Worm (Caenorhabditis elegans): ENCODE data around the gene immp-2.
"Not testable (repeated sequence)": the region's sequence is repeated elsewhere in the genome, so short reads cannot be mapped to it uniquely, and the experiment has no call there.

immp-2 gene

DNA sequence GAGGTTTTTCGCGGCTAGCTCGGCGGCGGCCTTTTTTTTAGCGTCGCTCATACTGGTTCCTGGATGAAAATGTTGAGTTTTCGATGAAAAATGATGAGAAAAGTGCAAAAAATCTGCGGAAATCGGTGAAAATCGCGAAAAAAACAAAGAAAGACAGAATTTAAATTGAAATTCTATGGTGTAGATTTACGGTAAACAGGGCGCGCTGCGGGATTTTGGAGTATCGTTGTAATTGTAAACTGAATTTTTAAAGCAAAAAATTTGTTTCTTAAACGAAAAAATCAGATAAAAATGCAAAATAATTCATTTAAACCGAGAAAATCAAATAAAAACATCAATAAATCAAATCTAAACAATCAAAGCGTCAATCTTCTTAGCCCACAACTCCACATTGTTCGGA lies 49.1 kb upstream of the immp-2 start, which contains the start of gene dcap-1 (continued):
- TF ChIP-seq mdl-1 (tag; optimal IDR thresholded peaks at IDR 0.05) (no peak), grh-1 (GFP tag; IDR thresholded peaks at IDR 0.05) (no peak), swsn-7 (tag; optimal IDR thresholded peaks at IDR 0.05) (peak; percentile 31), Y116A8C.19 (tag; optimal IDR thresholded peaks at IDR 0.05; ENCODE audit: borderline replicate concordance) (no peak), elt-2 (tag; optimal IDR thresholded peaks at IDR 0.05) (no peak), nhr-71 (tag; optimal IDR thresholded peaks at IDR 0.05) (no peak), dpl-1 (GFP tag; optimal IDR thresholded peaks at IDR 0.05) (peak; percentile 26 to 62 (median 47)), skn-1 (tag; optimal IDR thresholded peaks at IDR 0.05) (no peak), nhr-12 (tag; optimal IDR thresholded peaks at IDR 0.05) (no peak), ces-1 (GFP tag; optimal IDR thresholded peaks at IDR 0.05) (no peak), sox-4 (tag; optimal IDR thresholded peaks at IDR 0.05) (no peak), irx-1 (tag; optimal IDR thresholded peaks at IDR 0.05) (no peak), aha-1 (tag; optimal IDR thresholded peaks at IDR 0.05) (no peak), sptf-1 (tag; optimal IDR thresholded peaks at IDR 0.05) (no peak), egl-13 (tag; optimal IDR thresholded peaks at IDR 0.05) (no peak), nhr-11 (tag; optimal IDR thresholded peaks at IDR 0.05) (no peak), zip-4 (GFP tag; optimal IDR thresholded peaks at IDR 0.05) (no peak), lir-3 (tag; optimal IDR thresholded peaks at IDR 0.05; ENCODE audit: poor library complexity) (no peak), unc-30 (tag; optimal IDR thresholded peaks at IDR 0.05) (no peak), nhr-84 (tag; optimal IDR thresholded peaks at IDR 0.05) (no peak), fkh-10 (GFP tag; optimal IDR thresholded peaks at IDR 0.05) (no peak), ama-1 (optimal IDR thresholded peaks at IDR 0.05) (no peak), C04F5.9 (tag; optimal IDR thresholded peaks at IDR 0.05) (peak; percentile 45), snpc-4 (tag; optimal IDR thresholded peaks at IDR 0.05) (peak; percentile 19), unc-98 (GFP tag; IDR thresholded peaks at IDR 0.05) (no peak), efl-3 (GFP tag; optimal IDR thresholded peaks at IDR 0.05) (no peak), ceh-8 (GFP tag; optimal IDR thresholded peaks at IDR 0.05) (no peak), unc-130 (tag; optimal IDR thresholded peaks at IDR 0.05) (no peak), rnt-1 (tag; optimal IDR thresholded peaks at IDR 0.05) (peak; percentile 6), unc-62 (GFP tag; optimal IDR thresholded peaks at IDR 0.05) (no peak), blmp-1 (tag; optimal IDR thresholded peaks at IDR 0.05) (peak; percentile 21), fkh-8 (tag; optimal IDR thresholded peaks at IDR 0.05) (no peak), aly-2 (tag; optimal IDR thresholded peaks at IDR 0.05) (peak; percentile 7), mab-9 (GFP tag; IDR thresholded peaks at IDR 0.05) (no peak), unc-86 (tag; optimal IDR thresholded peaks at IDR 0.05) (no peak)

DNA sequence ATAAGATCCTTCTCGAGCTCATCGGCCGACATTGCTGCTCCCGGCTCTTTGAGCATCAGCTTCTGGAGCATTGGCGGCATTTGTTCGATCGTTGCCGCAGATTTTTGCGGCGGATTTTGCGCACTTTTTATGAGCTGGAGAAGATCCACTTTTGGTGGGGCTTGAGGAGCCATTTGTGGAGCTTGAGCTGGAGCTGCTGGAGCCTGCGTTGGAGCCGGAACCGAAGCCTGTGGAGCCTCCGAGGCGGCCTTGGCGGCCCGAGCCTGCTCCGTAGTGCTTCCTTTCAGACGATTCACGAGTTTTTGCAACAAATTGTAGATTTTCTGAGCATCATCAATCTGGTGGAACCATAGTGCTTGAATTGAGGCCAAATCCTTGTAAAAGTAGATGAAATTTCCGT lies 48.3 kb upstream of the immp-2 start:
- TF ChIP-seq mef-2 (tag; optimal IDR thresholded peaks at IDR 0.05) (no peak), C16A3.4 (tag; optimal IDR thresholded peaks at IDR 0.05) (no peak), ceh-82 (tag; optimal IDR thresholded peaks at IDR 0.05) (no peak), ceh-63 (GFP tag; optimal IDR thresholded peaks at IDR 0.05) (no peak), jun-1 (tag; optimal IDR thresholded peaks at IDR 0.05) (no peak), efl-1 (optimal IDR thresholded peaks at IDR 0.05) (no peak), efl-1 (GFP tag; optimal IDR thresholded peaks at IDR 0.05 in 1 of 2) (peak in 1 of 2 experiments; percentile 10), nhr-76 (tag; optimal IDR thresholded peaks at IDR 0.05) (no peak), ama-1 (optimal IDR thresholded peaks at IDR 0.05) (no peak)

DNA sequence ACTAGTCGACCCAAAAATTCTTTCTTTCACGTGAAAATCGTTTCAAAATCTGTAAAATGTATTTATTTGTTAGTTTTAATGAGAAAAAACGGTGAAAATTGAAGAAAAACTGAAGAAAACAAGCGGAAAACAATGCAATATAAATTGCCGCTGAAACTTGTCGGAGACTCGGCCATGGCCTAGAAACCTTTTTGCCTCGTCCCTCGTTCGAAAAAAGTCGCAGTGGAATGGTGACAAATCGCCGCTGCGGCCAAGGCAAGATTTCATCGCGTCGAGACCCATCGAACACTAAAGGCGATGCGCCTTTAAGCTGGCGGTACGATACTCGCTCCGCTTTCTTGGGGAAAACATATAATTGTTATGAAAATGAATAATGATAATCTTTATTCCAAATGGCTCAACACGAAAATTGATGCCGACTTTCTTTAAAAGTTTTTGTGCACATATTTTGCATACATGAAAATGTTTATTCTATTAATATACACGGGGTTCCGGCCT lies 46.0 kb upstream of the immp-2 start, which contains the start of gene Y55F3AM.21:
Gene Y55F3AM.21 (minus strand): TSS at position 51 of the 498 bp plus-strand sequence.
- not testable (repeated sequence) for TF ChIP-seq skn-1 (tag; optimal IDR thresholded peaks at IDR 0.05); Y116A8C.19 (tag; optimal IDR thresholded peaks at IDR 0.05; ENCODE audit: borderline replicate concordance); tlp-1 (tag; optimal IDR thresholded peaks at IDR 0.05)

All from whole organism, L1 larva.